Fruit fly (Drosophila melanogaster) whole organism, embryonic: ENCODE results near the gene barc.

Source experiments
- ATbp ChIP-seq: fragments of 200-800 bp; sonication (Bioruptor generic); optimal IDR thresholded peaks from 2 replicates; lab custom pipeline; 2017; ENCODE audit warnings: missing biosample characterization, mild to moderate bottlenecking, missing genetic modification characterization, missing genetic modification reagents
- Bgb ChIP-seq: fragments of 200-800 bp; sonication (Bioruptor generic); IDR thresholded peaks from 2 replicates; pipeline ENCODE4 v1.3.6; 2022; ENCODE audit warnings: missing biosample characterization, missing genetic modification characterization; ENCODE audit not compliant: partially characterized antibody
- CG10979 ChIP-seq: fragments of 200-800 bp; sonication (Bioruptor generic); optimal IDR thresholded peaks from 2 replicates; lab custom pipeline; 2018; ENCODE audit warnings: missing biosample characterization, mild to moderate bottlenecking, missing genetic modification characterization, moderate library complexity
- CG11723 ChIP-seq: fragments of 200-800 bp; sonication (Bioruptor generic); optimal IDR thresholded peaks from 2 replicates; lab custom pipeline; 2017; ENCODE audit warnings: missing biosample characterization, mild to moderate bottlenecking, missing genetic modification characterization
- CG13894 ChIP-seq: fragments of 200-800 bp; sonication (Bioruptor generic); optimal IDR thresholded peaks from 3 replicates; lab custom pipeline; 2018; ENCODE audit warnings: missing biosample characterization, mild to moderate bottlenecking, missing genetic modification characterization, moderate library complexity
- CG14667 ChIP-seq: fragments of 200-800 bp; sonication (Bioruptor generic); IDR thresholded peaks from 2 replicates; pipeline ENCODE4 v1.3.6; 2022; ENCODE audit warnings: missing biosample characterization, missing genetic modification characterization
- CG1529 ChIP-seq: fragments of 200-800 bp; sonication (Bioruptor generic); optimal IDR thresholded peaks from 3 replicates; lab custom pipeline; 2018; ENCODE audit warnings: missing biosample characterization, missing genetic modification characterization
- CG1647 ChIP-seq: fragments of 200-800 bp; sonication (Bioruptor generic); optimal IDR thresholded peaks from 3 replicates; lab custom pipeline; 2016; ENCODE audit warnings: missing biosample characterization, missing genetic modification characterization
- CG18619 ChIP-seq: fragments of 200-800 bp; sonication (Bioruptor generic); optimal IDR thresholded peaks from 3 replicates; lab custom pipeline; 2017; ENCODE audit warnings: missing biosample characterization, mild to moderate bottlenecking, missing genetic modification characterization
- CG2202 ChIP-seq: fragments of 200-800 bp; sonication (Bioruptor generic); optimal IDR thresholded peaks from 2 replicates; lab custom pipeline; 2018; ENCODE audit warnings: missing biosample characterization, mild to moderate bottlenecking, missing genetic modification characterization
- CG2889 ChIP-seq: fragments of 200-800 bp; sonication (Bioruptor generic); IDR thresholded peaks from 3 replicates; pipeline ENCODE4 v1.3.6; 2022; ENCODE audit warnings: missing biosample characterization, missing genetic modification characterization
- CG30020 ChIP-seq: fragments of 200-800 bp; optimal IDR thresholded peaks from 2 replicates; lab custom pipeline; 2019; ENCODE audit warnings: missing biosample characterization, mild to moderate bottlenecking, missing genetic modification characterization, moderate library complexity
- CG3995 ChIP-seq: fragments of 200-800 bp; sonication (Bioruptor generic); optimal IDR thresholded peaks from 3 replicates; lab custom pipeline; 2016; ENCODE audit warnings: missing biosample characterization, missing genetic modification characterization
- CG4282 ChIP-seq: fragments of 200-800 bp; sonication (Bioruptor generic); optimal IDR thresholded peaks from 2 replicates; lab custom pipeline; 2016; ENCODE audit warnings: missing biosample characterization, missing genetic modification characterization
- CG6175 ChIP-seq: fragments of 200-800 bp; sonication (Bioruptor generic); IDR thresholded peaks from 3 replicates; pipeline ENCODE4 v1.3.6; 2022; ENCODE audit warnings: missing biosample characterization, missing genetic modification characterization
- CG7271 ChIP-seq: fragments of 200-800 bp; sonication (Bioruptor generic); optimal IDR thresholded peaks from 2 replicates; lab custom pipeline; 2018; ENCODE audit warnings: missing biosample characterization, mild to moderate bottlenecking, missing genetic modification characterization, moderate library complexity
- CG7745 ChIP-seq: fragments of 200-800 bp; sonication (Bioruptor generic); optimal IDR thresholded peaks from 2 replicates; lab custom pipeline; 2018; ENCODE audit warnings: missing biosample characterization, mild to moderate bottlenecking, missing genetic modification characterization, moderate library complexity
- CG7987 ChIP-seq: fragments of 200-800 bp; sonication (Bioruptor generic); optimal IDR thresholded peaks from 2 replicates; lab custom pipeline; 2018; ENCODE audit warnings: missing biosample characterization, mild to moderate bottlenecking, missing genetic modification characterization, moderate library complexity
- CoRest ChIP-seq: fragments of 200-800 bp; sonication (Bioruptor generic); optimal IDR thresholded peaks from 3 replicates; lab custom pipeline; 2018; ENCODE audit warnings: missing biosample characterization, mild to moderate bottlenecking, missing genetic modification characterization, moderate library complexity
- Dfd ChIP-seq, 2 experiments: fragments of >200 bp; optimal IDR thresholded peaks; 2 replicates each; lab custom pipeline; 2017; ENCODE audit warnings: missing biosample characterization in 2 of 2, missing genetic modification characterization in 2 of 2
- Dip3 ChIP-seq: fragments of 200-800 bp; sonication (Bioruptor generic); optimal IDR thresholded peaks from 3 replicates; lab custom pipeline; 2016; ENCODE audit warnings: missing biosample characterization, missing genetic modification characterization
- Dref ChIP-seq: fragments of 200-800 bp; sonication (Bioruptor generic); IDR thresholded peaks from 2 replicates; pipeline ENCODE4 v1.3.6; 2022; ENCODE audit warnings: missing biosample characterization, missing genetic modification characterization
- Elba2 ChIP-seq: fragments of 200-800 bp; sonication (Bioruptor generic); optimal IDR thresholded peaks from 3 replicates; lab custom pipeline; 2016; ENCODE audit warnings: missing biosample characterization, missing genetic modification characterization
- Hey ChIP-seq: fragments of 200-800 bp; sonication (Bioruptor generic); optimal IDR thresholded peaks from 3 replicates; lab custom pipeline; 2018; ENCODE audit warnings: missing biosample characterization, mild to moderate bottlenecking, missing genetic modification characterization
- Hr51 ChIP-seq, 2 experiments: fragments of 200-800 bp; sonication (Bioruptor generic); optimal IDR thresholded peaks; 2 replicates in 1 of 2; 3 replicates in 1 of 2; lab custom pipeline; 2016 to 2018; ENCODE audit warnings: missing biosample characterization in 2 of 2, missing genetic modification characterization in 2 of 2, mild to moderate bottlenecking in 1 of 2, moderate library complexity in 1 of 2
- Mrtf ChIP-seq: fragments of 200-800 bp; sonication (Bioruptor generic); IDR thresholded peaks from 3 replicates; pipeline ENCODE4 v1.3.6; 2022; ENCODE audit warnings: missing biosample characterization, missing genetic modification characterization
- Myb ChIP-seq: fragments of 200-800 bp; sonication (Bioruptor generic); optimal IDR thresholded peaks from 2 replicates; lab custom pipeline; 2016; ENCODE audit warnings: missing biosample characterization, missing genetic modification characterization
- Opbp ChIP-seq: fragments of 200-800 bp; sonication (Bioruptor generic); IDR thresholded peaks from 3 replicates; pipeline ENCODE4 v1.3.6; 2022; ENCODE audit warnings: missing biosample characterization, missing genetic modification characterization; ENCODE audit not compliant: partially characterized antibody
- Optix ChIP-seq: fragments of 200-800 bp; sonication (Bioruptor generic); IDR thresholded peaks from 3 replicates; pipeline ENCODE4 v1.3.6; 2022; ENCODE audit warnings: missing biosample characterization, missing genetic modification characterization
- Xbp1 ChIP-seq: fragments of 200-800 bp; sonication (Bioruptor generic); optimal IDR thresholded peaks from 3 replicates; lab custom pipeline; 2016; ENCODE audit warnings: missing biosample characterization, mild to moderate bottlenecking, missing genetic modification characterization
- amos ChIP-seq: fragments of 200-800 bp; sonication (Bioruptor generic); IDR thresholded peaks from 2 replicates; pipeline ENCODE4 v1.3.6; 2022; ENCODE audit warnings: missing biosample characterization, missing genetic modification characterization; ENCODE audit not compliant: partially characterized antibody
- cg ChIP-seq: fragments of 200-800 bp; sonication (Bioruptor generic); optimal IDR thresholded peaks from 3 replicates; lab custom pipeline; 2019; ENCODE audit warnings: missing biosample characterization, mild to moderate bottlenecking, missing genetic modification characterization, moderate library complexity
- crp ChIP-seq, 2 experiments: fragments of 200-800 bp; sonication (Bioruptor generic); optimal IDR thresholded peaks; 2 replicates in 1 of 2; 3 replicates in 1 of 2; lab custom pipeline; 2017; ENCODE audit warnings: missing biosample characterization in 2 of 2, missing genetic modification characterization in 2 of 2, mild to moderate bottlenecking in 1 of 2, moderate library complexity in 1 of 2
- eve ChIP-seq, 2 experiments: fragments of >200 bp; optimal IDR thresholded peaks; 2 replicates each; lab custom pipeline; 2017; ENCODE audit warnings: missing biosample characterization in 2 of 2, missing genetic modification characterization in 2 of 2
- fd96Cb ChIP-seq: fragments of 200-800 bp; sonication (Bioruptor generic); optimal IDR thresholded peaks from 2 replicates; lab custom pipeline; 2018; ENCODE audit warnings: missing biosample characterization, mild to moderate bottlenecking, missing genetic modification characterization, moderate library complexity
- gcm2 ChIP-seq: fragments of 200-800 bp; sonication (Bioruptor generic); optimal IDR thresholded peaks from 2 replicates; lab custom pipeline; 2016; ENCODE audit warnings: missing biosample characterization, missing genetic modification characterization
- hb ChIP-seq: fragments of 200-800 bp; sonication (Bioruptor generic); IDR thresholded peaks from 3 replicates; pipeline ENCODE4 v1.3.6; 2022; ENCODE audit warnings: missing biosample characterization, missing genetic modification characterization; ENCODE audit not compliant: partially characterized antibody
- ind ChIP-seq: fragments of 200-800 bp; sonication (Bioruptor generic); optimal IDR thresholded peaks from 3 replicates; lab custom pipeline; 2016; ENCODE audit warnings: missing biosample characterization, missing genetic modification characterization
- inv ChIP-seq: fragments of 200-800 bp; sonication (Bioruptor generic); IDR thresholded peaks from 2 replicates; pipeline ENCODE4 v1.3.6; 2022; ENCODE audit warnings: missing biosample characterization, missing genetic modification characterization; ENCODE audit not compliant: partially characterized antibody
- lov ChIP-seq, 2 experiments: fragments of 200-800 bp in 1 of 2; fragments of >200 bp in 1 of 2; sonication (Bioruptor generic) in 1 of 2; IDR thresholded peaks in 1 of 2; optimal IDR thresholded peaks in 1 of 2; 2 replicates in 1 of 2; 3 replicates in 1 of 2; pipeline versions ENCODE4 v1.3.6 to Lab custom; 2017 to 2022; ENCODE audit warnings: missing biosample characterization in 1 of 2, missing genetic modification characterization in 1 of 2
- maf-S ChIP-seq: fragments of 200-800 bp; sonication (Bioruptor generic); optimal IDR thresholded peaks from 2 replicates; lab custom pipeline; 2016; ENCODE audit warnings: missing biosample characterization, missing genetic modification characterization
- nerfin-1 ChIP-seq: fragments of 200-800 bp; sonication (Bioruptor generic); optimal IDR thresholded peaks from 3 replicates; lab custom pipeline; 2019; ENCODE audit warnings: missing biosample characterization, mild to moderate bottlenecking, missing genetic modification characterization, moderate library complexity
- nmo ChIP-seq: fragments of 200-800 bp; sonication (Bioruptor generic); optimal IDR thresholded peaks from 2 replicates; lab custom pipeline; 2018; ENCODE audit warnings: missing biosample characterization, mild to moderate bottlenecking, missing genetic modification characterization, moderate library complexity
- phol ChIP-seq: fragments of 200-800 bp; sonication (Bioruptor generic); optimal IDR thresholded peaks from 3 replicates; lab custom pipeline; 2018; ENCODE audit warnings: missing biosample characterization, mild to moderate bottlenecking, missing genetic modification characterization, moderate library complexity
- sc ChIP-seq, 3 experiments: fragments of >200 bp in 2 of 3; fragments of 200-800 bp in 1 of 3; sonication (Bioruptor generic) in 1 of 3; optimal IDR thresholded peaks; 2 replicates in 2 of 3; 3 replicates in 1 of 3; lab custom pipeline; 2017; ENCODE audit warnings: mild to moderate bottlenecking in 1 of 3, missing biosample characterization in 1 of 3, missing genetic modification characterization in 1 of 3, missing genetic modification reagents in 1 of 3
- sens-2 ChIP-seq: fragments of 200-800 bp; sonication (Bioruptor generic); IDR thresholded peaks from 2 replicates; pipeline ENCODE4 v1.3.6; 2022; ENCODE audit warnings: missing biosample characterization, missing genetic modification characterization
- slbo ChIP-seq: fragments of 200-800 bp; sonication (Bioruptor generic); IDR thresholded peaks from 2 replicates; pipeline ENCODE4 v1.3.6; 2022; ENCODE audit warnings: missing biosample characterization, missing genetic modification characterization
- sna ChIP-seq: fragments of 200-800 bp; sonication (Bioruptor generic); IDR thresholded peaks from 2 replicates; pipeline ENCODE4 v1.3.6; 2022; ENCODE audit warnings: missing biosample characterization, missing genetic modification characterization; ENCODE audit not compliant: partially characterized antibody
- zf30C ChIP-seq: fragments of 200-800 bp; sonication (Bioruptor generic); optimal IDR thresholded peaks from 3 replicates; lab custom pipeline; 2018; ENCODE audit warnings: missing biosample characterization, mild to moderate bottlenecking, missing genetic modification characterization

barc gene

dm6 chr3L:21464240-21464639, 31.3 kb upstream of the barc start (continued):
- TF ChIP-seq CG11723 (GFP tag; lab: Kevin White, UChicago) = peak; percentile 52
- TF ChIP-seq sna (GFP tag; lab: Robert Waterston, UW) = no peak
- peak; percentile 76 for TF ChIP-seq CoRest (tag; lab: Kevin White, UChicago)
- no peak for TF ChIP-seq slbo
- TF ChIP-seq CG1529 (GFP tag; lab: Kevin White, UChicago) = peak; percentile 81
- TF ChIP-seq hb (GFP tag; lab: Robert Waterston, UW) = no peak
- no peak for TF ChIP-seq Mrtf (GFP tag; lab: Robert Waterston, UW)
- TF ChIP-seq Optix (GFP tag; lab: Robert Waterston, UW) = peak; percentile 62; the same call in 1 of the 3 replicates
- TF ChIP-seq nerfin-1 (tag; lab: Kevin White, UChicago) = peak; percentile 87
- TF ChIP-seq lov (optimal IDR thresholded peaks at IDR 0.05; lab: Kevin White, UChicago) = no peak
- peak; percentile 90 for TF ChIP-seq lov (GFP tag; IDR thresholded peaks at IDR 0.05; lab: Robert Waterston, UW)
- TF ChIP-seq crp (GFP tag; optimal IDR thresholded peaks at IDR 0.05; lab: Kevin White, UChicago) = peak in 1 of 2 experiments; percentile 27
- TF ChIP-seq inv (GFP tag; lab: Robert Waterston, UW) = no peak
- peak; percentile 74 for TF ChIP-seq CG18619 (GFP tag; lab: Kevin White, UChicago)
- TF ChIP-seq gcm2 = no peak
- TF ChIP-seq eve (GFP tag; optimal IDR thresholded peaks at IDR 0.05; lab: Kevin White, UChicago) = no peak
- TF ChIP-seq Dref (GFP tag; lab: Robert Waterston, UW) = 0 out of 2 replicates have a peak, but pooled peaks have one; percentile 7
- no peak for TF ChIP-seq Dfd (GFP tag; optimal IDR thresholded peaks at IDR 0.05; lab: Kevin White, UChicago)
- TF ChIP-seq CG14667 = no peak
- TF ChIP-seq sens-2 (GFP tag; lab: Robert Waterston, UW) = no peak
- TF ChIP-seq CG3995 (GFP tag; lab: Kevin White, UChicago) = no peak
- no peak for TF ChIP-seq CG13894
- no peak for TF ChIP-seq Dip3
- peak; percentile 75 for TF ChIP-seq fd96Cb (tag; lab: Kevin White, UChicago)
- TF ChIP-seq Xbp1 (GFP tag; lab: Kevin White, UChicago) = no peak
- TF ChIP-seq CG2202 (tag; lab: Kevin White, UChicago) = peak; percentile 96
- peak; percentile 97 for TF ChIP-seq CG7271
- peak; percentile 68 for TF ChIP-seq nmo (GFP tag; lab: Kevin White, UChicago)
- peak; percentile 80 for TF ChIP-seq ATbp (GFP tag; lab: Kevin White, UChicago)
- no peak for TF ChIP-seq maf-S (GFP tag; lab: Kevin White, UChicago)
- no peak for TF ChIP-seq Elba2 (GFP tag; lab: Kevin White, UChicago)
- no peak for TF ChIP-seq Myb
- TF ChIP-seq CG4282 (GFP tag; lab: Kevin White, UChicago) = no peak
- no peak for TF ChIP-seq ind
- TF ChIP-seq Opbp (GFP tag; lab: Robert Waterston, UW) = no peak
- no peak for TF ChIP-seq CG30020
- TF ChIP-seq CG2889 (GFP tag; lab: Robert Waterston, UW) = no peak
- TF ChIP-seq CG7987 (GFP tag; lab: Kevin White, UChicago) = peak; percentile 74
- TF ChIP-seq CG10979 (tag; lab: Kevin White, UChicago) = peak; percentile 79
- TF ChIP-seq phol (tag; lab: Kevin White, UChicago) = peak; percentile 66
- TF ChIP-seq Hey (tag; lab: Kevin White, UChicago) = no peak
- TF ChIP-seq Hr51 (GFP tag; optimal IDR thresholded peaks at IDR 0.05; lab: Kevin White, UChicago) = peak in 1 of 2 experiments; percentile 57
- no peak for TF ChIP-seq sc (optimal IDR thresholded peaks at IDR 0.05; lab: Kevin White, UChicago)
- peak; percentile 89 for TF ChIP-seq sc (GFP tag; optimal IDR thresholded peaks at IDR 0.05; lab: Kevin White, UChicago)
- no peak for TF ChIP-seq cg (GFP tag; lab: Kevin White, UChicago)
- TF ChIP-seq CG1647 (GFP tag; lab: Kevin White, UChicago) = peak; percentile 4
- TF ChIP-seq amos (GFP tag; lab: Robert Waterston, UW) = no peak
- no peak for TF ChIP-seq Bgb (GFP tag; lab: Robert Waterston, UW)
- TF ChIP-seq CG7745 (tag; lab: Kevin White, UChicago) = peak; percentile 91
- TF ChIP-seq zf30C = no peak
- no peak for TF ChIP-seq CG6175 (GFP tag; lab: Robert Waterston, UW)
